Worm (Caenorhabditis elegans): ENCODE measurements around the gene ZK1128.7.

ZK1128.7 gene

DNA sequence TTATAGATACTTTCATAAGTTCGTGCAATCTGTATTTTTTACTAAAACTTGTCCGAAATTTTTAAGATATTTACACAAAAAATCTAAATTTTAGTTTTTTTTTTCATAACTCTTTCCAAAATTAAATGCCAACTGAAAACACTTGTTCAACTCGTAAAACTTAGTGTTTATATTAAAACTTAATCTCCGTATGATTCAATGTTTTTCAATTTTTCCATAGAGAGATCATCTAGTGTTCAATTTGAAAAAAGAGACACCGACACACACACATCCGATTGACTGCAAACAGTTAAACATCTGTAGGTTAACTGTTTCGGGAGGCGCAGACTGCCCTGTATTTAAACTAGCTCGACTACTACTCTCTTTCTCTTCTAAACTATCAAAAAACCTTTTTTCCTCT is 27.8 kb upstream of the ZK1128.7 start, which contains the start of gene T16H12.9:
Gene T16H12.9, plus strand, starts transcription at position 301 of the 400 bp plus-strand sequence.
- no peak for TF ChIP-seq nhr-11 (tag; optimal IDR thresholded peaks at IDR 0.05)
- no peak for TF ChIP-seq snpc-1.2 (GFP tag; IDR thresholded peaks at IDR 0.05)
- TF ChIP-seq mxl-3 (GFP tag; optimal IDR thresholded peaks at IDR 0.05) = no peak
- no peak for TF ChIP-seq unc-62 (GFP tag; optimal IDR thresholded peaks at IDR 0.05 in 1 of 2)
- TF ChIP-seq unc-62 (tag; optimal IDR thresholded peaks at IDR 0.05) = no peak
- no peak for TF ChIP-seq ceh-28 (tag; optimal IDR thresholded peaks at IDR 0.05)
- TF ChIP-seq daf-16 (GFP tag; optimal IDR thresholded peaks at IDR 0.05) = no peak
- TF ChIP-seq daf-16 (tag; optimal IDR thresholded peaks at IDR 0.05) = no peak

DNA sequence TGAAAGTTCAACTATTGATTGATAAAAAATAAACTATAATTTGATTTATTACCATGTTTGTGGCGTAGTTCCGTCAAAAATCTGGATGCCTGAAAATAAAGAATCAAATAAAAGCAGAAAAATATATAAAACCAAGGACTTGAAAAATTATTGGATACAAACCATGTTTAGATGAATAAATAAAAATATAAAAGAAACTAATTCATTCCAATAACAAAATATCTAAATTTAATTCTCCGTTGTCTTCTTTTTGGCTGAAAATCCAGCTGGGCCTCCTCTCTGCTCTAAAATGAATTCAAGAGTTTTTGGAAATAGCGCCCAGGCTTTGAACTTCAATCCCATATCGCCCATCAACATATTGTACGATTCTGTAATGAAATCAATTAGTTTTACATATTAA is 23.8 kb upstream of the ZK1128.7 start, which contains the start of gene vps-29:
Gene vps-29, minus strand, starts transcription at position 101 of the 400 bp plus-strand sequence.
- TF ChIP-seq snpc-4 (tag; optimal IDR thresholded peaks at IDR 0.05) (no peak), Y48G9A.11 (GFP tag; IDR thresholded peaks at IDR 0.05) (no peak), F44E2.7 (GFP tag; IDR thresholded peaks at IDR 0.05) (no peak)

DNA sequence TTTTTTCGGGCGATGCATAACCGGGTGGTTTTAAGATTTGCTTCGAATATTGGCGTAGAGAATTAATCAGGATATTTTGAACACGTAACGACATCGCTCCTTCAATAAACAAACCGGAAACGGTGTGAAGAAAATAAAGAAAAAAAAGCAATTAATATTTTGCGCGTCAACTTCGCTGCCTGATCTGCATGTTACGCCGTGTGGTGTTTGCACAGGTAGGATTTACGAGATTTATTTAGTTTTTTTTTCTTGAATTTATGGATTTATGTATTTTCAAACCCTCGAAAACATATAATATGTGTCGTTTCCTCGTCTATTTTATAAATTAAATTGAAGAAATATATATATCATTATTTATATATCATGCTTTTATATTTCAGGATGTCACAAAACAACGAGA is 22.1 kb upstream of the ZK1128.7 start, which contains the start of the genes ZK1128.1 and mett-10:
Gene ZK1128.1, minus strand, starts transcription at position 99 of the 400 bp plus-strand sequence.
Gene mett-10, plus strand, starts transcription at position 375 of the 400 bp plus-strand sequence.
- TF ChIP-seq hmg-1.1 (GFP tag; IDR thresholded peaks at IDR 0.05) (0 out of 2 replicates have a peak, but pooled peaks have one; percentile 13), R02D3.7 (tag; optimal IDR thresholded peaks at IDR 0.05) (peak; percentile 61), dpl-1 (GFP tag; optimal IDR thresholded peaks at IDR 0.05) (peak; percentile 33), T20F7.1 (GFP tag; optimal IDR thresholded peaks at IDR 0.05) (no peak), ceh-32 (tag; optimal IDR thresholded peaks at IDR 0.05; ENCODE audit: poor library complexity) (no peak), mes-2 (tag; optimal IDR thresholded peaks at IDR 0.05; ENCODE audit: poor library complexity, severe bottlenecking) (peak; percentile 45), dve-1 (tag; optimal IDR thresholded peaks at IDR 0.05; ENCODE audit: insufficient read depth) (peak; percentile 9), lsy-2 (tag; optimal IDR thresholded peaks at IDR 0.05) (peak in 1 of 2 experiments; percentile 68), pqm-1 (tag; optimal IDR thresholded peaks at IDR 0.05) (no peak)

DNA sequence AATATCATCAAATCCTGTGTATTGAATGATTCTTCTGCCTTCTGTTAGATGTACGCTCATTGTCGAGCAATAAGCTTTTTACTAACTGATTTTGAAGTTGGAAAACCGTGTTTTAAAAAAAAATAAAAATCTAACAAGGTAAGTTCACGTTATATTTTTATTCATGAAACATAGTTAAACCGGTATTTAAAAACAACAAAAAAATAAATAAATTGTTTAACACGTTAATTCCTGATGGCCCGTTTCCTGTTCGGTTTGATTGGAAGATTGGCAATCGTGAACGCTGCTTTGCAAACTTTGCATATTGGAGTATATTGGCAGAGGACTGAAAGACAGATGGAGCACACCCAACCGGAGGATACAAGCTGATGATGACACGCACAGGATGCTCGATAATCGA is 18.0 kb upstream of the ZK1128.7 start, which contains the start of gene ZK1128.3:
Gene ZK1128.3, minus strand, starts transcription at position 101 of the 400 bp plus-strand sequence.
- TF ChIP-seq saeg-2 (GFP tag; IDR thresholded peaks at IDR 0.05) (no peak), ztf-7 (tag; optimal IDR thresholded peaks at IDR 0.05) (no peak), T20F7.1 (GFP tag; optimal IDR thresholded peaks at IDR 0.05) (no peak), php-3 (GFP tag; IDR thresholded peaks at IDR 0.05) (no peak), zip-2 (tag; optimal IDR thresholded peaks at IDR 0.05) (no peak), lin-15B (tag; optimal IDR thresholded peaks at IDR 0.05) (no peak), nhr-76 (tag; optimal IDR thresholded peaks at IDR 0.05) (no peak), R02D3.7 (tag; optimal IDR thresholded peaks at IDR 0.05) (no peak), nhr-77 (tag; optimal IDR thresholded peaks at IDR 0.05) (no peak), daf-12 (tag; optimal IDR thresholded peaks at IDR 0.05) (no peak), ztf-11 (tag; optimal IDR thresholded peaks at IDR 0.05) (no peak), Y48G9A.11 (GFP tag; IDR thresholded peaks at IDR 0.05) (no peak), Y75B8A.6 (GFP tag; IDR thresholded peaks at IDR 0.05) (no peak), nhr-28 (tag; optimal IDR thresholded peaks at IDR 0.05) (no peak), zfp-3 (GFP tag; conservative IDR thresholded peaks at IDR 0.05) (no peak), duxl-1 (tag; optimal IDR thresholded peaks at IDR 0.05; ENCODE audit: poor library complexity) (no peak), rbr-2 (tag; optimal IDR thresholded peaks at IDR 0.05) (no peak), mxl-2 (GFP tag; conservative IDR thresholded peaks at IDR 0.05) (no peak)
